Worm (Caenorhabditis elegans) whole organism, L4 larva: ENCODE data around the gene abhd-3.2.

ENCODE experiments used
- D1046.2 ChIP-seq: fragments of 200-800 bp; sonication (Bioruptor generic); IDR thresholded peaks from 2 replicates; pipeline ENCODE4 v1.3.6; 2022; ENCODE audit warnings: missing genetic modification characterization, missing compliant biosample characterization
- F44E2.7 ChIP-seq: fragments of 200-800 bp; sonication (Bioruptor generic); IDR thresholded peaks from 2 replicates; pipeline ENCODE4 v2.1.2; 2022; ENCODE audit warnings: missing genetic modification characterization, missing compliant biosample characterization
- R02D3.7 ChIP-seq: fragments of 150-350 bp; sonication (generic microtip); optimal IDR thresholded peaks from 3 replicates; lab custom pipeline; 2014; ENCODE audit warnings: missing biosample characterization, missing genetic modification characterization
- T26A8.4 ChIP-seq: fragments of 200-800 bp; sonication (Bioruptor generic); IDR thresholded peaks from 2 replicates; pipeline ENCODE4 v1.3.6; 2022; ENCODE audit warnings: missing genetic modification characterization, missing compliant biosample characterization
- ZK546.5 ChIP-seq, 2 experiments: sonication (generic microtip); optimal IDR thresholded peaks; 2 replicates each; lab custom pipeline; 2017; ENCODE audit warnings: missing biosample characterization in 2 of 2, missing genetic modification characterization in 2 of 2
- aha-1 ChIP-seq: fragments of 150-350 bp; peaks from one replicate; lab custom pipeline; 2014; ENCODE audit warnings: missing biosample characterization, missing genetic modification characterization
- aly-2 ChIP-seq: sonication (generic microtip); optimal IDR thresholded peaks from 2 replicates; lab custom pipeline; 2018; ENCODE audit warnings: missing biosample characterization, missing genetic modification characterization
- arid-1 ChIP-seq: fragments of 200-800 bp; sonication (Bioruptor generic); conservative IDR thresholded peaks from 2 replicates; pipeline ENCODE4 v1.3.6; 2022; ENCODE audit warnings: missing genetic modification reagents, missing genetic modification characterization, missing compliant biosample characterization
- ceh-20 ChIP-seq: fragments of 200-800 bp; sonication (Bioruptor generic); IDR thresholded peaks from 2 replicates; pipeline ENCODE4 v1.3.6; 2022; ENCODE audit warnings: missing genetic modification reagents, missing genetic modification characterization, missing compliant biosample characterization
- ceh-32 ChIP-seq: sonication (generic microtip); optimal IDR thresholded peaks from 2 replicates; lab custom pipeline; 2016; ENCODE audit warnings: mild to moderate bottlenecking, missing genetic modification characterization, missing compliant biosample characterization; ENCODE audit not compliant: poor library complexity
- cey-2 ChIP-seq: sonication (generic microtip); optimal IDR thresholded peaks from 3 replicates; lab custom pipeline; 2017; ENCODE audit warnings: missing genetic modification characterization, mild to moderate bottlenecking, missing compliant biosample characterization, antibody characterized with exemption, borderline replicate concordance; ENCODE audit not compliant: insufficient read depth
- daf-16 ChIP-seq, 3 experiments: sonication (generic microtip); optimal IDR thresholded peaks; 2 replicates each; lab custom pipeline; 2016 to 2017; ENCODE audit warnings: missing genetic modification characterization in 3 of 3, missing genetic modification reagents in 3 of 3, mild to moderate bottlenecking in 2 of 3, missing compliant biosample characterization in 2 of 3, missing biosample characterization in 1 of 3, moderate library complexity in 1 of 3
- daf-8 ChIP-seq: fragments of 200-800 bp; sonication (Bioruptor generic); IDR thresholded peaks from 2 replicates; pipeline ENCODE4 v1.3.6; 2022; ENCODE audit warnings: missing genetic modification characterization, missing compliant biosample characterization
- dmd-6 ChIP-seq: fragments of 200-800 bp; sonication (Bioruptor generic); IDR thresholded peaks from 2 replicates; pipeline ENCODE4 v1.3.6; 2022; ENCODE audit warnings: missing genetic modification reagents, missing genetic modification characterization, missing compliant biosample characterization
- dmd-8 ChIP-seq: fragments of 200-800 bp; sonication (Bioruptor generic); IDR thresholded peaks from 2 replicates; pipeline ENCODE4 v1.3.6; 2022; ENCODE audit warnings: missing genetic modification characterization, missing compliant biosample characterization
- dmd-9 ChIP-seq: fragments of 200-800 bp; sonication (Bioruptor generic); IDR thresholded peaks from 2 replicates; pipeline ENCODE4 v1.3.6; 2022; ENCODE audit warnings: missing genetic modification reagents, missing genetic modification characterization, missing compliant biosample characterization
- dpl-1 ChIP-seq: fragments of 150-350 bp; optimal IDR thresholded peaks from 2 replicates; lab custom pipeline; 2014; ENCODE audit warnings: missing biosample characterization, missing genetic modification reagents, missing genetic modification characterization
- dve-1 ChIP-seq: sonication (generic microtip); optimal IDR thresholded peaks from 2 replicates; lab custom pipeline; 2017; ENCODE audit warnings: antibody characterized with exemption, mild to moderate bottlenecking, missing genetic modification characterization, missing compliant biosample characterization; ENCODE audit not compliant: insufficient read depth
- hif-1 ChIP-seq, 2 experiments: sonication (generic microtip); optimal IDR thresholded peaks; 2 replicates each; lab custom pipeline; 2016 to 2017; ENCODE audit warnings: missing compliant biosample characterization in 2 of 2, missing genetic modification characterization in 2 of 2, missing genetic modification reagents in 2 of 2, missing genotype in 2 of 2, mild to moderate bottlenecking in 1 of 2
- hlh-11 ChIP-seq: fragments of 200-800 bp; sonication (Bioruptor generic); optimal IDR thresholded peaks from 2 replicates; lab custom pipeline; 2018; ENCODE audit warnings: mild to moderate bottlenecking, missing genetic modification characterization, missing compliant biosample characterization
- hlh-30 ChIP-seq: sonication (generic microtip); optimal IDR thresholded peaks from 2 replicates; lab custom pipeline; 2017; ENCODE audit warnings: antibody characterized with exemption, mild to moderate bottlenecking, missing genetic modification characterization, missing compliant biosample characterization; ENCODE audit not compliant: insufficient read depth
- jun-1 ChIP-seq: fragments of 150-350 bp; optimal IDR thresholded peaks from 2 replicates; lab custom pipeline; 2014; ENCODE audit warnings: missing biosample characterization, missing genetic modification reagents, missing genetic modification characterization
- lim-7 ChIP-seq: fragments of 200-800 bp; sonication (Bioruptor generic); IDR thresholded peaks from 2 replicates; pipeline ENCODE4 v1.3.6; 2022; ENCODE audit warnings: missing genetic modification characterization, missing compliant biosample characterization
- lsy-2 ChIP-seq, 2 experiments: fragments of 150-350 bp in 1 of 2; sonication (generic microtip) in 1 of 2; optimal IDR thresholded peaks; 2 replicates each; lab custom pipeline; 2014 to 2017; ENCODE audit warnings: missing biosample characterization in 2 of 2, missing genetic modification characterization in 2 of 2
- madf-5 ChIP-seq, 2 experiments: fragments of 200-800 bp; sonication (Bioruptor generic); IDR thresholded peaks; 2 replicates each; pipeline ENCODE4 v1.3.6; 2022; ENCODE audit warnings: missing compliant biosample characterization in 2 of 2, missing genetic modification characterization in 2 of 2
- mep-1 ChIP-seq: fragments of 150-350 bp; sonication (generic microtip); optimal IDR thresholded peaks from 3 replicates; lab custom pipeline; 2014; ENCODE audit warnings: missing biosample characterization, missing genetic modification characterization
- mes-2 ChIP-seq: sonication (generic microtip); optimal IDR thresholded peaks from 2 replicates; lab custom pipeline; 2016; ENCODE audit warnings: missing genotype, mild to moderate bottlenecking, missing genetic modification characterization, missing compliant biosample characterization; ENCODE audit not compliant: poor library complexity, severe bottlenecking
- mxl-3 ChIP-seq: fragments of 200-800 bp; sonication (Bioruptor generic); optimal IDR thresholded peaks from 2 replicates; lab custom pipeline; 2018; ENCODE audit warnings: mild to moderate bottlenecking, missing genetic modification characterization, missing compliant biosample characterization
- nhr-102 ChIP-seq: sonication (generic microtip); optimal IDR thresholded peaks from 2 replicates; lab custom pipeline; 2016; ENCODE audit warnings: mild to moderate bottlenecking, missing genetic modification characterization, moderate library complexity, missing compliant biosample characterization
- nhr-28 ChIP-seq: fragments of 150-350 bp; optimal IDR thresholded peaks from 2 replicates; lab custom pipeline; 2014; ENCODE audit warnings: missing biosample characterization, missing genetic modification characterization
- nhr-41 ChIP-seq: fragments of 200-800 bp; sonication (Bioruptor generic); IDR thresholded peaks from 2 replicates; pipeline ENCODE4 v1.3.6; 2022; ENCODE audit warnings: missing genetic modification reagents, missing genetic modification characterization, missing compliant biosample characterization
- nhr-42 ChIP-seq: fragments of 200-800 bp; sonication (Bioruptor generic); IDR thresholded peaks from 2 replicates; pipeline ENCODE4 v1.3.6; 2022; ENCODE audit warnings: missing genetic modification characterization, missing compliant biosample characterization
- nhr-77 ChIP-seq: fragments of 150-350 bp; optimal IDR thresholded peaks from 2 replicates; lab custom pipeline; 2014; ENCODE audit warnings: missing biosample characterization, missing genetic modification characterization
- php-3 ChIP-seq: fragments of 200-800 bp; sonication (Bioruptor generic); IDR thresholded peaks from 2 replicates; pipeline ENCODE4 v1.3.6; 2022; ENCODE audit warnings: missing genetic modification reagents, missing genetic modification characterization, missing compliant biosample characterization
- pqm-1 ChIP-seq: sonication (generic microtip); optimal IDR thresholded peaks from 2 replicates; lab custom pipeline; 2017; ENCODE audit warnings: missing biosample characterization, missing genetic modification characterization
- set-16 ChIP-seq: fragments of 200-800 bp; sonication (Bioruptor generic); IDR thresholded peaks from 2 replicates; pipeline ENCODE4 v1.3.6; 2022; ENCODE audit warnings: missing genetic modification reagents, missing genetic modification characterization, missing compliant biosample characterization
- tra-1 ChIP-seq: fragments of 200-800 bp; sonication (Bioruptor generic); IDR thresholded peaks from 2 replicates; pipeline ENCODE4 v1.3.6; 2022; ENCODE audit warnings: missing genetic modification reagents, missing genetic modification characterization, missing compliant biosample characterization
- unc-39 ChIP-seq: sonication (generic microtip); optimal IDR thresholded peaks from 2 replicates; lab custom pipeline; 2017; ENCODE audit warnings: missing biosample characterization, missing genetic modification characterization
- unc-62 ChIP-seq, 3 experiments: fragments of 150-350 bp in 1 of 3; sonication (generic microtip); optimal IDR thresholded peaks in 2 of 3; peaks in 1 of 3; 1 replicate in 1 of 3; 2 replicates in 2 of 3; lab custom pipeline; 2014 to 2017; ENCODE audit warnings: missing biosample characterization in 3 of 3, missing genetic modification characterization in 3 of 3, missing genetic modification reagents in 3 of 3, missing genotype in 1 of 3
- zip-11 ChIP-seq: fragments of 200-800 bp; sonication (Bioruptor generic); IDR thresholded peaks from 2 replicates; pipeline ENCODE4 v1.3.6; 2022; ENCODE audit warnings: missing genetic modification characterization, missing compliant biosample characterization
- zip-2 ChIP-seq: fragments of 150-350 bp; optimal IDR thresholded peaks from 2 replicates; lab custom pipeline; 2014; ENCODE audit warnings: missing biosample characterization, missing genetic modification characterization

abhd-3.2 gene

DNA sequence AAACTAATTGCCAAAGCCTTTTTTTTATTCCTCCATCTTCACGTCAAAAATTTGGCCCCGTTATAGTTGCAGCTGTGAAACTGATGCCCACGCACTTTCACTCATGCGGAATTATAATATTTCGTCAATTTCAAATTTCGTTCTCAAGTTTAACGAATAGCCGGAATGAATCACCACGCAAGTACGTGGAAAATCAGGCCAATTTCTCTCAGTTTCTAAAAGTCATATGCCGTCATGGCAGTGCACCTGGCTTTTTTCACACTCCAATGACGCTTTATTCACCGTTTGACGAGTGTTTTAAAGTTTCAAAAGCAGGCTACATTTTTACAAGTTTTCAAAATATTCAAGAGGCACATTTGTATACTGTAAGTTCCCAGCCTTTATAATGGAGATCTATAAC lies 29.9 kb downstream of the abhd-3.2 start:
- peak in 1 of 2 experiments; percentile 62 for TF ChIP-seq unc-62 (GFP tag; optimal IDR thresholded peaks at IDR 0.05 in 1 of 2; lab: Kevin White, UChicago)
- TF ChIP-seq unc-62 (tag; optimal IDR thresholded peaks at IDR 0.05; lab: Kevin White, UChicago) = no peak
- TF ChIP-seq nhr-41 = no peak
- TF ChIP-seq aha-1 (tag; lab: Kevin White, UChicago) = peak; percentile 3

DNA sequence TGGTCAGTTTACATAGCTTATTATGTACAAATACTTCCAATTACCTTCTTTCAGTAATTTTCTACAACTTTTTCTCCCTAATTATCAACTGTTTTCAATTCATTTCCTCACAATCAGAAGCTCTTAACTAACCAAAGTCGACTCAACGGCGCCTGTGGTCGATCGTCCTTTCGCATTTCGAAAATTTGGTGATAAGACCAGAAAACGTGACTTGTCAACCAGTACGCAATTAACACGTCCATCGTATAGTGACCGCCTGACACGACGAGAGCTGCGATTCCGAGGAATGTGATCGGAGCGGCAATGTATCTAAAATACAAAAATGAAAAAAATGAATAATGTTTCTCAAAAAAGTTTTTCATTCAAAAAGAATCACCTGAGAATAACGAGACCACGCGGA lies 32.1 kb downstream of the abhd-3.2 start:
- peak; percentile 22 for TF ChIP-seq mep-1
- 0 out of 2 replicates have a peak, but pooled peaks have one; percentile 32 for TF ChIP-seq ceh-20 (GFP tag; lab: Robert Waterston, UW)
- TF ChIP-seq hlh-30 (tag; lab: Kevin White, UChicago) = peak; percentile 79
- peak; percentile 49; the same call in 1 of the 2 replicates for TF ChIP-seq php-3 (GFP tag; lab: Robert Waterston, UW)
- no peak for TF ChIP-seq lsy-2 (tag; optimal IDR thresholded peaks at IDR 0.05; lab: Kevin White, UChicago)
- TF ChIP-seq nhr-77 (tag; lab: Kevin White, UChicago) = peak; percentile 3
- 0 out of 2 replicates have a peak, but pooled peaks have one; percentile 29 for TF ChIP-seq nhr-42
- TF ChIP-seq pqm-1 (tag; lab: Kevin White, UChicago) = peak; percentile 43
- no peak for TF ChIP-seq unc-39 (tag; lab: Kevin White, UChicago)
- TF ChIP-seq dmd-6 (GFP tag; lab: Robert Waterston, UW) = peak; percentile 76
- peak in 1 of 2 experiments; percentile 22 for TF ChIP-seq hif-1 (tag; optimal IDR thresholded peaks at IDR 0.05; lab: Kevin White, UChicago)
- TF ChIP-seq dpl-1 (GFP tag; lab: Kevin White, UChicago) = no peak
- 0 out of 2 replicates have a peak, but pooled peaks have one; percentile 44 for TF ChIP-seq T26A8.4
- TF ChIP-seq daf-16 (GFP tag; optimal IDR thresholded peaks at IDR 0.05; lab: Kevin White, UChicago) = no peak
- TF ChIP-seq daf-16 (tag; optimal IDR thresholded peaks at IDR 0.05; lab: Kevin White, UChicago) = peak; percentile 75
- peak; percentile 9 for TF ChIP-seq nhr-28 (tag; lab: Kevin White, UChicago)
- TF ChIP-seq hlh-11 = peak; percentile 76
- peak; percentile 15 for TF ChIP-seq mes-2 (tag; lab: Kevin White, UChicago)
- TF ChIP-seq dve-1 (tag; lab: Kevin White, UChicago) = peak; percentile 77
- TF ChIP-seq tra-1 (GFP tag; lab: Robert Waterston, UW) = peak; percentile 61
- no peak for TF ChIP-seq R02D3.7 (tag; lab: Kevin White, UChicago)
- TF ChIP-seq arid-1 (GFP tag; lab: Robert Waterston, UW) = no peak
- no peak for TF ChIP-seq ZK546.5 (tag; optimal IDR thresholded peaks at IDR 0.05; lab: Kevin White, UChicago)

DNA sequence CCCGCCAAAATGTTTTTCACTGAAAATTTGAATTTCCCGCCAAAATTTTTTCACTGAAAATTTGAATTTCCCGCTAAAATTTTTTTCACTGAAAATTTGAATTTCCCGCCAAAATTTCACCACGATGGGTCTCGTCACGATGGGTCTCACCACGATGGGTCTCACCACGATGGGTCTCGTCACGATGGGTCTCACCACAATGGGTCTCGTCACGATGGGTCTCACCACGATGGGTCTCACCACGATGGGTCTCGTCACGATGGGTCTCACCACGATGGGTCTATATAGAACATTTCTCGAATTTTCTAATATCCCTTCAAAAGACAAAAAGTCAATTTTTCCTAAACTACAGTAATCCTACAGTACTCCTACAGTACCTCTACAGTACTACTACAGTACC lies 34.1 kb downstream of the abhd-3.2 start:
- TF ChIP-seq dmd-8 (GFP tag; lab: Robert Waterston, UW) (peak; percentile 58; the same call in 1 of the 2 replicates), F44E2.7 (peak; percentile 78; the same call in 1 of the 2 replicates), lim-7 (peak; percentile 32; the same call in 1 of the 2 replicates), tra-1 (GFP tag; lab: Robert Waterston, UW) (0 out of 2 replicates have a peak, but pooled peaks have one; percentile 42), set-16 (GFP tag; lab: Robert Waterston, UW) (peak; percentile 44; the same call in 1 of the 2 replicates)

DNA sequence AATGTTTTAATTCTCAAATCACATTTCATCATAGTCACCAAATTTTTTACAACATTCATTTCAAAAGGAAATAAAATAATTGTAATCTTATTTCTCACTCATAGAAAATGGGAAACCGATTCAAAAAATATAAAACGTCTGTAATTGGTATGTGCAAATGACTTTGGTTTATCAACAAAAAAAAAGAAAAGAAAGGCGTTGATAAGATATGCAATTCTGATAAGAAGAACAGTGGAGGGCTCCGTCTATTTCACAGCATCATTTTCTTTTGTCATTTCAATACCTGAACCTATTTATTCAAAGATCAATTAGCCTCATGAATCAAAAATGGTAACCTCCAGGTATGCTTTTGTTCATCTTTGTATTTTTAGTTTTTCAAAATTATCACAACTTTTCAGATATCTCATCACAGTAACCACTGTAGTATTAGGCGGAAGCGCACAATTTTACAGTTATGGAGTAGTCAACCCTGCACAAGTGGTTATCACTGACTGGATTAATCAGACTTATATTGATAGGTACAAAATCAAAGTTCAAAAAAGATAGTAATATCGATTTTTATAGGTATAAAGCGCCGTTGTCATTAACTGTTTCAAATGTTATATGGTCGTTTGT lies 39.4 kb downstream of the abhd-3.2 start, which contains the start of gene F53H8.3:
F53H8.3 (plus strand) TSS at position 275 of the 615 bp plus-strand sequence.
- TF ChIP-seq dve-1 (tag; lab: Kevin White, UChicago) = peak; percentile 50
- peak; percentile 24 for TF ChIP-seq hlh-11
- no peak for TF ChIP-seq hif-1 (tag; optimal IDR thresholded peaks at IDR 0.05; lab: Kevin White, UChicago)
- peak; percentile 85 for TF ChIP-seq pqm-1 (tag; lab: Kevin White, UChicago)
- TF ChIP-seq mxl-3 = no peak
- no peak for TF ChIP-seq R02D3.7 (tag; lab: Kevin White, UChicago)
- TF ChIP-seq nhr-41 = no peak
- TF ChIP-seq php-3 (GFP tag; lab: Robert Waterston, UW) = no peak
- peak; percentile 6; the same call in 1 of the 2 replicates for TF ChIP-seq dmd-6 (GFP tag; lab: Robert Waterston, UW)
- no peak for TF ChIP-seq zip-11
- no peak for TF ChIP-seq ceh-32 (tag; lab: Kevin White, UChicago)
- peak; percentile 22 for TF ChIP-seq nhr-28 (tag; lab: Kevin White, UChicago)
- no peak for TF ChIP-seq aly-2
- TF ChIP-seq daf-16 (GFP tag; optimal IDR thresholded peaks at IDR 0.05; lab: Kevin White, UChicago) = no peak
- peak; percentile 73 for TF ChIP-seq daf-16 (tag; optimal IDR thresholded peaks at IDR 0.05; lab: Kevin White, UChicago)
- no peak for TF ChIP-seq dmd-9
- no peak for TF ChIP-seq daf-8 (GFP tag; lab: Robert Waterston, UW)
- TF ChIP-seq jun-1 (tag; lab: Kevin White, UChicago) = no peak
- TF ChIP-seq nhr-102 (tag; lab: Kevin White, UChicago) = no peak
- no peak for TF ChIP-seq cey-2 (tag; lab: Kevin White, UChicago)
- TF ChIP-seq D1046.2 (GFP tag; lab: Robert Waterston, UW) = no peak
- TF ChIP-seq madf-5 (GFP tag; IDR thresholded peaks at IDR 0.05; lab: Robert Waterston, UW) = no peak
- no peak for TF ChIP-seq zip-2 (tag; lab: Kevin White, UChicago)
